Worm (Caenorhabditis elegans) whole organism, late embryonic: ENCODE results near the gene clc-3.

ENCODE experiments used
- F13H6.1 ChIP-seq: sonication (generic microtip); optimal IDR thresholded peaks from 2 replicates; lab custom pipeline; 2016; ENCODE audit warnings: missing genetic modification characterization, missing compliant biosample characterization
- K02D7.2 ChIP-seq: sonication (generic microtip); optimal IDR thresholded peaks from 2 replicates; lab custom pipeline; 2017; ENCODE audit warnings: mild to moderate bottlenecking, missing genetic modification characterization, missing compliant biosample characterization
- K09A11.1 ChIP-seq: sonication (generic microtip); optimal IDR thresholded peaks from 2 replicates; lab custom pipeline; 2017; ENCODE audit warnings: antibody characterized with exemption, mild to moderate bottlenecking, missing genetic modification characterization, missing compliant biosample characterization; ENCODE audit not compliant: insufficient read depth
- Y22D7AL.16 ChIP-seq: sonication (generic microtip); optimal IDR thresholded peaks from 2 replicates; lab custom pipeline; 2016; ENCODE audit warnings: missing genetic modification characterization, missing compliant biosample characterization
- ama-1 ChIP-seq: fragments of 150-350 bp; optimal IDR thresholded peaks from 2 replicates; lab custom pipeline; 2014
- ceh-18 ChIP-seq: sonication (generic microtip); optimal IDR thresholded peaks from 2 replicates; lab custom pipeline; 2016; ENCODE audit warnings: missing genetic modification characterization, missing compliant biosample characterization
- ceh-2 ChIP-seq: sonication (generic microtip); optimal IDR thresholded peaks from 2 replicates; lab custom pipeline; 2016; ENCODE audit warnings: missing genotype, missing genetic modification characterization, missing compliant biosample characterization
- ceh-22 ChIP-seq: sonication (generic microtip); optimal IDR thresholded peaks from 2 replicates; lab custom pipeline; 2017; ENCODE audit warnings: missing biosample characterization, missing genetic modification characterization
- ceh-24 ChIP-seq: sonication (generic microtip); optimal IDR thresholded peaks from 2 replicates; lab custom pipeline; 2016; ENCODE audit warnings: mild to moderate bottlenecking, missing genetic modification characterization, missing compliant biosample characterization
- ceh-31 ChIP-seq: sonication (generic microtip); optimal IDR thresholded peaks from 2 replicates; lab custom pipeline; 2016; ENCODE audit warnings: missing genetic modification characterization, missing compliant biosample characterization
- ceh-34 ChIP-seq: sonication (generic microtip); optimal IDR thresholded peaks from 2 replicates; lab custom pipeline; 2016; ENCODE audit warnings: mild to moderate bottlenecking, missing genetic modification characterization, missing compliant biosample characterization
- ceh-45 ChIP-seq: fragments of 200-800 bp; sonication (Bioruptor generic); IDR thresholded peaks from 2 replicates; pipeline ENCODE4 v1.3.6; 2022; ENCODE audit warnings: missing genetic modification reagents, missing genetic modification characterization, missing compliant biosample characterization
- ceh-48 ChIP-seq: sonication (generic microtip); optimal IDR thresholded peaks from 2 replicates; lab custom pipeline; 2016; ENCODE audit warnings: missing genetic modification characterization, inconsistent platforms, missing compliant biosample characterization
- ceh-6 ChIP-seq: fragments of 200-800 bp; sonication (Bioruptor generic); optimal IDR thresholded peaks from 2 replicates; lab custom pipeline; 2018; ENCODE audit warnings: mild to moderate bottlenecking, missing genetic modification characterization, missing compliant biosample characterization
- ceh-9 ChIP-seq: sonication (generic microtip); optimal IDR thresholded peaks from 2 replicates; lab custom pipeline; 2016; ENCODE audit warnings: mild to moderate bottlenecking, missing genetic modification characterization, inconsistent platforms, missing compliant biosample characterization
- dve-1 ChIP-seq: sonication (generic microtip); optimal IDR thresholded peaks from 2 replicates; lab custom pipeline; 2017; ENCODE audit warnings: antibody characterized with exemption, mild to moderate bottlenecking, missing genetic modification characterization, missing compliant biosample characterization
- ets-4 ChIP-seq: sonication (generic microtip); optimal IDR thresholded peaks from 2 replicates; lab custom pipeline; 2016; ENCODE audit warnings: missing genetic modification characterization, missing compliant biosample characterization
- fax-1 ChIP-seq: sonication (generic microtip); optimal IDR thresholded peaks from 2 replicates; lab custom pipeline; 2016; ENCODE audit warnings: missing genotype, missing genetic modification characterization, missing compliant biosample characterization
- fkh-10 ChIP-seq: fragments of 150-350 bp; optimal IDR thresholded peaks from 2 replicates; lab custom pipeline; 2014; ENCODE audit warnings: missing biosample characterization, missing genetic modification reagents, missing genetic modification characterization
- fkh-6 ChIP-seq: sonication (generic microtip); optimal IDR thresholded peaks from 2 replicates; lab custom pipeline; 2016; ENCODE audit warnings: missing genetic modification characterization, missing compliant biosample characterization
- hlh-13 ChIP-seq: fragments of 200-800 bp; sonication (Bioruptor generic); optimal IDR thresholded peaks from 2 replicates; lab custom pipeline; 2018; ENCODE audit warnings: mild to moderate bottlenecking, missing genetic modification characterization, missing compliant biosample characterization
- hlh-15 ChIP-seq: sonication (generic microtip); optimal IDR thresholded peaks from 2 replicates; lab custom pipeline; 2016; ENCODE audit warnings: missing genetic modification characterization, missing compliant biosample characterization
- hlh-30 ChIP-seq: sonication (generic microtip); optimal IDR thresholded peaks from 2 replicates; lab custom pipeline; 2017; ENCODE audit warnings: antibody characterized with exemption, missing genetic modification characterization, missing compliant biosample characterization; ENCODE audit not compliant: insufficient read depth
- hlh-8 ChIP-seq: sonication (generic microtip); optimal IDR thresholded peaks from 2 replicates; lab custom pipeline; 2016; ENCODE audit warnings: missing genotype, missing genetic modification characterization, missing compliant biosample characterization
- lim-6 ChIP-seq: sonication (generic microtip); optimal IDR thresholded peaks from 2 replicates; lab custom pipeline; 2016; ENCODE audit warnings: missing genetic modification characterization, missing compliant biosample characterization
- lin-11 ChIP-seq: fragments of 200-800 bp; sonication (Bioruptor generic); optimal IDR thresholded peaks from 2 replicates; lab custom pipeline; 2018; ENCODE audit warnings: mild to moderate bottlenecking, missing genetic modification characterization, missing compliant biosample characterization
- madf-2 ChIP-seq: sonication (generic microtip); optimal IDR thresholded peaks from 2 replicates; lab custom pipeline; 2017; ENCODE audit warnings: missing genetic modification characterization, missing compliant biosample characterization
- mec-3 ChIP-seq: sonication (generic microtip); optimal IDR thresholded peaks from 2 replicates; lab custom pipeline; 2016; ENCODE audit warnings: borderline replicate concordance, missing genetic modification characterization, missing compliant biosample characterization
- nfya-1 ChIP-seq: sonication (generic microtip); optimal IDR thresholded peaks from 2 replicates; lab custom pipeline; 2017; ENCODE audit warnings: missing genetic modification characterization, mild to moderate bottlenecking, missing compliant biosample characterization, antibody characterized with exemption, moderate library complexity
- nhr-232 ChIP-seq: sonication (generic microtip); optimal IDR thresholded peaks from 2 replicates; lab custom pipeline; 2016; ENCODE audit warnings: missing genetic modification characterization, missing compliant biosample characterization
- npax-4 ChIP-seq: sonication (generic microtip); optimal IDR thresholded peaks from 2 replicates; lab custom pipeline; 2016; ENCODE audit warnings: missing genetic modification characterization, missing compliant biosample characterization
- pag-3 ChIP-seq: sonication (generic microtip); optimal IDR thresholded peaks from 2 replicates; lab custom pipeline; 2016; ENCODE audit warnings: missing compliant biosample characterization, missing genetic modification characterization, borderline replicate concordance
- rnt-1 ChIP-seq: sonication (generic microtip); optimal IDR thresholded peaks from 2 replicates; lab custom pipeline; 2016; ENCODE audit warnings: missing genetic modification characterization, missing compliant biosample characterization
- sox-2 ChIP-seq: fragments of 200-800 bp; sonication (Bioruptor generic); IDR thresholded peaks from 2 replicates; pipeline ENCODE4 v1.3.6; 2022; ENCODE audit warnings: missing genetic modification reagents, missing genetic modification characterization, missing compliant biosample characterization
- sox-4 ChIP-seq: sonication (generic microtip); optimal IDR thresholded peaks from 2 replicates; lab custom pipeline; 2017; ENCODE audit warnings: mild to moderate bottlenecking, missing genetic modification characterization, inconsistent platforms, missing compliant biosample characterization
- syd-9 ChIP-seq: sonication (generic microtip); optimal IDR thresholded peaks from 2 replicates; lab custom pipeline; 2016; ENCODE audit warnings: mild to moderate bottlenecking, missing genetic modification characterization, moderate library complexity, missing compliant biosample characterization
- tbx-2 ChIP-seq: sonication (generic microtip); optimal IDR thresholded peaks from 2 replicates; lab custom pipeline; 2016; ENCODE audit warnings: missing genetic modification characterization, missing compliant biosample characterization
- tbx-7 ChIP-seq: sonication (generic microtip); optimal IDR thresholded peaks from 2 replicates; lab custom pipeline; 2016; ENCODE audit warnings: missing genotype, missing genetic modification characterization, missing compliant biosample characterization
- ttx-3 ChIP-seq: sonication (generic microtip); optimal IDR thresholded peaks from 2 replicates; lab custom pipeline; 2016; ENCODE audit warnings: missing genetic modification reagents, missing genetic modification characterization, missing compliant biosample characterization
- unc-55 ChIP-seq: sonication (generic microtip); optimal IDR thresholded peaks from 2 replicates; lab custom pipeline; 2017; ENCODE audit warnings: missing biosample characterization, missing genetic modification reagents, missing genetic modification characterization
- unc-86 ChIP-seq: sonication (generic microtip); optimal IDR thresholded peaks from 2 replicates; lab custom pipeline; 2016; ENCODE audit warnings: missing genetic modification characterization, missing compliant biosample characterization
- ztf-16 ChIP-seq: sonication (generic microtip); optimal IDR thresholded peaks from 2 replicates; lab custom pipeline; 2017; ENCODE audit warnings: missing genetic modification characterization, missing compliant biosample characterization

clc-3 gene

ce11 chrX:3374642-3375041 is at the start of gene clc-3:
Gene clc-3, minus strand, starts transcription at chrX:3374742.
- TF ChIP-seq ceh-45 (no peak), fkh-10 (GFP tag; lab: Kevin White, UChicago) (no peak), ama-1 (lab: Kevin White, UChicago) (no peak), sox-4 (tag; lab: Kevin White, UChicago) (no peak), pag-3 (tag; lab: Kevin White, UChicago) (no peak), madf-2 (no peak), ceh-24 (no peak), mec-3 (tag; lab: Kevin White, UChicago) (no peak), Y22D7AL.16 (no peak), npax-4 (tag; lab: Kevin White, UChicago) (no peak), ceh-2 (no peak)
- TF ChIP-seq, all 69 proteins: peak for 0

ce11 chrX:3419084-3419483 is 44.5 kb upstream of the clc-3 start, which contains the start of gene C04F6.7:
Gene C04F6.7, minus strand, starts transcription at chrX:3419184.
- TF ChIP-seq sox-4 (tag; lab: Kevin White, UChicago) (no peak), hlh-15 (tag; lab: Kevin White, UChicago) (no peak), fax-1 (tag; lab: Kevin White, UChicago) (no peak), ceh-48 (tag; lab: Kevin White, UChicago) (no peak), lim-6 (tag; lab: Kevin White, UChicago) (no peak), hlh-13 (no peak), hlh-30 (tag; lab: Kevin White, UChicago) (no peak), ttx-3 (no peak), tbx-2 (no peak), ceh-31 (tag; lab: Kevin White, UChicago) (no peak), dve-1 (tag; lab: Kevin White, UChicago) (no peak), lin-11 (tag; lab: Kevin White, UChicago) (no peak), pag-3 (tag; lab: Kevin White, UChicago) (no peak), nhr-232 (tag; lab: Kevin White, UChicago) (no peak), hlh-8 (no peak), sox-2 (no peak)

ce11 chrX:3416063-3416462 is 41.5 kb upstream of the clc-3 start:
- no peak for TF ChIP-seq nfya-1 (tag; lab: Kevin White, UChicago)
- TF ChIP-seq ttx-3: no peak
- TF ChIP-seq fkh-6 (tag; lab: Kevin White, UChicago): no peak
- no peak for TF ChIP-seq K09A11.1
- no peak for TF ChIP-seq ceh-6 (GFP tag; lab: Kevin White, UChicago)
- TF ChIP-seq fax-1 (tag; lab: Kevin White, UChicago): no peak
- no peak for TF ChIP-seq unc-86 (tag; lab: Kevin White, UChicago)
- TF ChIP-seq ceh-18 (tag; lab: Kevin White, UChicago): no peak
- TF ChIP-seq ceh-45: no peak
- no peak for TF ChIP-seq sox-4 (tag; lab: Kevin White, UChicago)
- no peak for TF ChIP-seq ztf-16 (tag; lab: Kevin White, UChicago)
- TF ChIP-seq K02D7.2 (tag; lab: Kevin White, UChicago): no peak
- TF ChIP-seq ets-4: no peak
- TF ChIP-seq tbx-7: no peak
- TF ChIP-seq ceh-9 (tag; lab: Kevin White, UChicago): no peak
- no peak for TF ChIP-seq hlh-30 (tag; lab: Kevin White, UChicago)
- no peak for TF ChIP-seq syd-9 (tag; lab: Kevin White, UChicago)
- TF ChIP-seq ceh-22 (tag; lab: Kevin White, UChicago): no peak

ce11 chrX:3414660-3415144 is 40.2 kb upstream of the clc-3 start, which contains the start of gene dhs-27:
Gene dhs-27, minus strand, starts transcription at chrX:3414710.
- TF ChIP-seq rnt-1 (tag; lab: Kevin White, UChicago): no peak
- TF ChIP-seq ceh-24: no peak
- no peak for TF ChIP-seq F13H6.1
- no peak for TF ChIP-seq K02D7.2 (tag; lab: Kevin White, UChicago)
- TF ChIP-seq hlh-13: no peak
- no peak for TF ChIP-seq dve-1 (tag; lab: Kevin White, UChicago)
- no peak for TF ChIP-seq ceh-34 (tag; lab: Kevin White, UChicago)
- no peak for TF ChIP-seq ceh-48 (tag; lab: Kevin White, UChicago)
- TF ChIP-seq ceh-9 (tag; lab: Kevin White, UChicago): no peak
- no peak for TF ChIP-seq unc-55 (GFP tag; lab: Kevin White, UChicago)
- no peak for TF ChIP-seq Y22D7AL.16
